Worm (Caenorhabditis elegans) whole organism, early embryonic: ENCODE data around the gene fbxb-20.

Experiments used
- B0310.2 ChIP-seq: sonication (generic microtip); optimal IDR thresholded peaks from 2 replicates; lab custom pipeline; 2016; ENCODE audit warnings: mild to moderate bottlenecking, missing genetic modification characterization, missing compliant biosample characterization
- F13C5.2 ChIP-seq: sonication (generic microtip); optimal IDR thresholded peaks from 2 replicates; lab custom pipeline; 2017; ENCODE audit warnings: mild to moderate bottlenecking, missing genetic modification characterization, inconsistent platforms, missing compliant biosample characterization
- aly-1 ChIP-seq: sonication (generic microtip); optimal IDR thresholded peaks from 2 replicates; lab custom pipeline; 2016; ENCODE audit warnings: missing genetic modification characterization, missing compliant biosample characterization
- ama-1 ChIP-seq: fragments of 150-350 bp; optimal IDR thresholded peaks from 2 replicates; lab custom pipeline; 2014
- ceh-13 ChIP-seq: fragments of 200-800 bp; sonication (Bioruptor generic); optimal IDR thresholded peaks from 2 replicates; lab custom pipeline; 2018; ENCODE audit warnings: mild to moderate bottlenecking, missing genetic modification characterization, missing compliant biosample characterization
- ceh-36 ChIP-seq: sonication (generic microtip); optimal IDR thresholded peaks from 2 replicates; lab custom pipeline; 2016; ENCODE audit warnings: missing genetic modification characterization, inconsistent platforms, missing compliant biosample characterization
- ets-7 ChIP-seq: sonication (generic microtip); optimal IDR thresholded peaks from 2 replicates; lab custom pipeline; 2016; ENCODE audit warnings: missing genotype, missing genetic modification characterization, missing compliant biosample characterization
- flt-1 ChIP-seq: fragments of 200-800 bp; sonication (Bioruptor generic); IDR thresholded peaks from 2 replicates; pipeline ENCODE4 v1.3.6; 2022; ENCODE audit warnings: missing genetic modification characterization, missing compliant biosample characterization
- hmbx-1 ChIP-seq: sonication (generic microtip); optimal IDR thresholded peaks from 2 replicates; lab custom pipeline; 2016; ENCODE audit warnings: mild to moderate bottlenecking, missing genetic modification characterization, missing compliant biosample characterization
- hmg-4 ChIP-seq: fragments of 200-800 bp; sonication (Bioruptor generic); optimal IDR thresholded peaks from 2 replicates; lab custom pipeline; 2018; ENCODE audit warnings: mild to moderate bottlenecking, missing genetic modification characterization, missing compliant biosample characterization
- hnd-1 ChIP-seq: sonication (generic microtip); optimal IDR thresholded peaks from 2 replicates; lab custom pipeline; 2016; ENCODE audit warnings: missing genetic modification characterization, missing compliant biosample characterization
- pes-1 ChIP-seq: fragments of 200-800 bp; sonication (Bioruptor generic); IDR thresholded peaks from 2 replicates; pipeline ENCODE4 v1.3.6; 2022; ENCODE audit warnings: missing genetic modification reagents, missing genetic modification characterization, missing compliant biosample characterization
- scrt-1 ChIP-seq: fragments of 200-800 bp; sonication (Bioruptor generic); IDR thresholded peaks from 2 replicates; pipeline ENCODE4 v1.3.6; 2022; ENCODE audit warnings: missing genetic modification characterization, missing compliant biosample characterization
- sea-1 ChIP-seq: fragments of 200-800 bp; sonication (Bioruptor generic); conservative IDR thresholded peaks from 2 replicates; pipeline ENCODE4 v1.3.6; 2022; ENCODE audit warnings: missing genetic modification characterization, missing compliant biosample characterization
- tbx-11 ChIP-seq: fragments of 200-800 bp; sonication (Bioruptor generic); IDR thresholded peaks from 2 replicates; pipeline ENCODE4 v1.3.6; 2022; ENCODE audit warnings: missing genetic modification characterization, missing compliant biosample characterization
- tbx-37 ChIP-seq: fragments of 200-800 bp; sonication (Bioruptor generic); conservative IDR thresholded peaks from 2 replicates; pipeline ENCODE4 v1.3.6; 2022; ENCODE audit warnings: missing genetic modification reagents, missing genetic modification characterization, missing compliant biosample characterization
- tra-4 ChIP-seq: sonication (generic microtip); optimal IDR thresholded peaks from 2 replicates; lab custom pipeline; 2017; ENCODE audit warnings: missing genetic modification characterization, missing compliant biosample characterization

The fbxb-20 gene

ce11 chrII:1625666-1626065 lies 24.7 kb downstream of the fbxb-20 start, which contains the start of gene C08E3.14:
Gene C08E3.14 (plus strand): TSS chrII:1625966.
- TF ChIP-seq hmbx-1 (tag; lab: Kevin White, UChicago) (no peak), hnd-1 (tag; lab: Kevin White, UChicago) (no peak), ceh-13 (GFP tag; lab: Kevin White, UChicago) (no peak), sea-1 (GFP tag; lab: Robert Waterston, UW) (no peak), scrt-1 (GFP tag; lab: Robert Waterston, UW) (no peak), ets-7 (tag; lab: Kevin White, UChicago) (no peak), tbx-37 (GFP tag; lab: Robert Waterston, UW) (no peak), tbx-11 (GFP tag; lab: Robert Waterston, UW) (no peak)

DNA sequence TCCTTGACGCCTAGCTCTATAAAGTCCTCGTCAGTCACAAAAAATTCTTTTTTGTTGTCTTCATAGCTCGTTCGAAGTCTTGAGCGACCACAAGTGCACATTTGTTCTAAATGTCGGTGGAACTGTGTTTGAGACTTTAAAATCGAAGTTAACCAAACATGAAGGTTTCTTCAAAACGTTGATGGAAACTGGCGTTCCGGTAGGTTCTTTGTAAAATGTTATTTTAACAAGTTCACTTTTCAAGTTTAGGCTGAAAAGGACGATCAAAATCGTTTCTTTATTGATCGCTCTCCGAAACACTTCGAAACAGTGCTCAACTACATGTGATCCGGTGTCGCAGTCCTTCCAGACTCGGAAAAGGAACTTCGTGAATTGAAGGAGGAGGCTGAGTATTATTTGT lies 25.8 kb downstream of the fbxb-20 start, which contains the start of gene fbxa-160:
Gene fbxa-160 (minus strand): TSS at position 101 of the 400 bp plus-strand sequence.
- TF ChIP-seq tbx-37 (GFP tag; lab: Robert Waterston, UW), result no peak
- no peak for TF ChIP-seq B0310.2 (tag; lab: Kevin White, UChicago)
- no peak for TF ChIP-seq tra-4 (tag; lab: Kevin White, UChicago)
- TF ChIP-seq ceh-36 (tag; lab: Kevin White, UChicago), result no peak
- no peak for TF ChIP-seq tbx-11 (GFP tag; lab: Robert Waterston, UW)
- no peak for TF ChIP-seq aly-1 (tag; lab: Kevin White, UChicago)
- TF ChIP-seq sea-1 (GFP tag; lab: Robert Waterston, UW), result no peak
- TF ChIP-seq ama-1 (lab: Kevin White, UChicago), result no peak
- no peak for TF ChIP-seq scrt-1 (GFP tag; lab: Robert Waterston, UW)
- TF ChIP-seq flt-1 (GFP tag; lab: Robert Waterston, UW), result no peak
- no peak for TF ChIP-seq hmg-4 (GFP tag; lab: Kevin White, UChicago)
- no peak for TF ChIP-seq F13C5.2 (tag; lab: Kevin White, UChicago)
- TF ChIP-seq ets-7 (tag; lab: Kevin White, UChicago), result no peak
- no peak for TF ChIP-seq ceh-13 (GFP tag; lab: Kevin White, UChicago)
- no peak for TF ChIP-seq hmbx-1 (tag; lab: Kevin White, UChicago)
- no peak for TF ChIP-seq hnd-1 (tag; lab: Kevin White, UChicago)
- no peak for TF ChIP-seq pes-1 (GFP tag; lab: Robert Waterston, UW)

- TF ChIP-seq B0310.2 (tag; lab: Kevin White, UChicago) (no peak), ama-1 (lab: Kevin White, UChicago) (no peak), ets-7 (tag; lab: Kevin White, UChicago) (no peak), ceh-36 (tag; lab: Kevin White, UChicago) (no peak)
These were observed 28.6 kb downstream of the fbxb-20 start for ce11 chrII:1621795-1622194.

ce11 chrII:1621180-1621579 lies 29.2 kb downstream of the fbxb-20 start, which contains the start of gene fbxa-158:
Gene fbxa-158 (minus strand): TSS chrII:1621280.
- TF ChIP-seq flt-1 (GFP tag; lab: Robert Waterston, UW) (no peak), hmbx-1 (tag; lab: Kevin White, UChicago) (no peak), pes-1 (GFP tag; lab: Robert Waterston, UW) (no peak), tbx-11 (GFP tag; lab: Robert Waterston, UW) (no peak), ets-7 (tag; lab: Kevin White, UChicago) (no peak), tbx-37 (GFP tag; lab: Robert Waterston, UW) (no peak), aly-1 (tag; lab: Kevin White, UChicago) (no peak)

- TF ChIP-seq hmg-4 (GFP tag; lab: Kevin White, UChicago) (no peak), ceh-36 (tag; lab: Kevin White, UChicago) (no peak), hnd-1 (tag; lab: Kevin White, UChicago) (no peak), flt-1 (GFP tag; lab: Robert Waterston, UW) (no peak), tra-4 (tag; lab: Kevin White, UChicago) (no peak), scrt-1 (GFP tag; lab: Robert Waterston, UW) (no peak), tbx-37 (GFP tag; lab: Robert Waterston, UW) (no peak), hmbx-1 (tag; lab: Kevin White, UChicago) (no peak)
These were observed 31.5 kb downstream of the fbxb-20 start, which contains the start of gene fbxa-166 for ce11 chrII:1618948-1619347. Gene fbxa-166 (minus strand): TSS chrII:1619048.

DNA sequence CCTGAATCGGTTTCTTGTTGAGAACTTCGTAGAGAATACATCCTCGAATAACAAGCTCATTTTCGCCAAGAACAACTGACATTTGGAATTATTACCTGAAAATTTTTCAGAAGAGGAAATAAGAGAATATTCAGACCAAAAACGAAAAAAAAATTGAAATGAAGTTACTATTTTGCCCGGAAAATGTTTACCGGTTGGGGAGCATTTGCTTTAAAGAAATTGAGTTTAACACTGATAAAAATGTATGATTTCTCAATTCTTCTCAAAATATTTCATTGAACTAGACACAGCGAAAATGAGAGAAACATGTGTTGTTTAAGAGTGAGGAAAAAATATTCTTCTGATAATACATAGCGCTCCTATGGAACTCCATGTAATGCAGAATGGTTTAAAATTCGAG lies 34.0 kb downstream of the fbxb-20 start, which contains the start of gene fbxa-165:
Gene fbxa-165 (minus strand): TSS at position 101 of the 400 bp plus-strand sequence.
- TF ChIP-seq ceh-36 (tag; lab: Kevin White, UChicago), result no peak
- TF ChIP-seq tra-4 (tag; lab: Kevin White, UChicago), result no peak
- TF ChIP-seq hmbx-1 (tag; lab: Kevin White, UChicago), result no peak
- TF ChIP-seq ceh-13 (GFP tag; lab: Kevin White, UChicago), result no peak
- TF ChIP-seq F13C5.2 (tag; lab: Kevin White, UChicago), result no peak
- no peak for TF ChIP-seq hnd-1 (tag; lab: Kevin White, UChicago)
- TF ChIP-seq aly-1 (tag; lab: Kevin White, UChicago), result no peak
- no peak for TF ChIP-seq ets-7 (tag; lab: Kevin White, UChicago)
- no peak for TF ChIP-seq ama-1 (lab: Kevin White, UChicago)
- no peak for TF ChIP-seq scrt-1 (GFP tag; lab: Robert Waterston, UW)
- no peak for TF ChIP-seq pes-1 (GFP tag; lab: Robert Waterston, UW)

DNA sequence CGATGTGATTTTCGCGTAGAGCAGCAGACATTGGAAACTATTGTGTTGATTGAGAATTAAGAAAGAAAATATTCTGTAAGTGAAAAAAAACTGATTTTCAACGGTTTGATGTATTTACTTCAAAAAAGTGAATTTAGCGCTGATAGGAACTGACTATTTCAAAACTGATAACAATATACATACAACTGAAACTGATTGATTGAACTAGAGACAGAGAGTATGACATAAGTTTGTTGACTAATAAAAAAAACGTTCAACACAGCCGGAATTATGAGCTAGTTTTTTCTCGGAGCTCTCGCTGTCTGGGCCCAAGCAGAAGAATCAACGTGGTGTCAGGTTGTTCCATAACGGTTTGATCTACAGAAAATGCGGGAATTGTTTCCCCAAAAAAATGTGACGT lies 36.4 kb downstream of the fbxb-20 start, which contains the start of gene fbxa-164:
Gene fbxa-164 (minus strand): TSS at position 101 of the 400 bp plus-strand sequence.
- no peak for TF ChIP-seq tbx-11 (GFP tag; lab: Robert Waterston, UW)
- TF ChIP-seq F13C5.2 (tag; lab: Kevin White, UChicago), result no peak
- TF ChIP-seq ceh-13 (GFP tag; lab: Kevin White, UChicago), result no peak
- no peak for TF ChIP-seq hmbx-1 (tag; lab: Kevin White, UChicago)
- no peak for TF ChIP-seq flt-1 (GFP tag; lab: Robert Waterston, UW)
- TF ChIP-seq ceh-36 (tag; lab: Kevin White, UChicago), result no peak
- no peak for TF ChIP-seq hmg-4 (GFP tag; lab: Kevin White, UChicago)
- no peak for TF ChIP-seq hnd-1 (tag; lab: Kevin White, UChicago)
- TF ChIP-seq scrt-1 (GFP tag; lab: Robert Waterston, UW), result no peak
- no peak for TF ChIP-seq sea-1 (GFP tag; lab: Robert Waterston, UW)
- no peak for TF ChIP-seq pes-1 (GFP tag; lab: Robert Waterston, UW)
- no peak for TF ChIP-seq tra-4 (tag; lab: Kevin White, UChicago)
- TF ChIP-seq B0310.2 (tag; lab: Kevin White, UChicago), result no peak
- no peak for TF ChIP-seq aly-1 (tag; lab: Kevin White, UChicago)
- TF ChIP-seq ama-1 (lab: Kevin White, UChicago), result no peak
- no peak for TF ChIP-seq ets-7 (tag; lab: Kevin White, UChicago)
- TF ChIP-seq tbx-37 (GFP tag; lab: Robert Waterston, UW), result no peak
